Worm (Caenorhabditis elegans): ENCODE results near the gene mxl-2.

The mxl-2 gene

ce11 chrIII:171617-172016, 16.3 kb downstream of the mxl-2 start, which contains the start of the genes F40G9.9 and F40G9.12:
Gene F40G9.9, minus strand, starts transcription at chrIII:171717.
Gene F40G9.12, plus strand, starts transcription at chrIII:171847.
- TF ChIP-seq nhr-2 (tag; optimal IDR thresholded peaks at IDR 0.05) = no peak
- no peak for TF ChIP-seq unc-62 (GFP tag; optimal IDR thresholded peaks at IDR 0.05)
- no peak for TF ChIP-seq ham-2 (GFP tag; optimal IDR thresholded peaks at IDR 0.05)
- TF ChIP-seq tbx-8 (GFP tag; optimal IDR thresholded peaks at IDR 0.05) = no peak
- TF ChIP-seq lin-32 (GFP tag; optimal IDR thresholded peaks at IDR 0.05) = no peak
- TF ChIP-seq ceh-43 (GFP tag; optimal IDR thresholded peaks at IDR 0.05) = no peak
- TF ChIP-seq ceh-83 (GFP tag; optimal IDR thresholded peaks at IDR 0.05) = no peak
- no peak for TF ChIP-seq mep-1 (tag; optimal IDR thresholded peaks at IDR 0.05)
- TF ChIP-seq ceh-39 (tag; optimal IDR thresholded peaks at IDR 0.05) = no peak
- no peak for TF ChIP-seq ztf-11 (tag; optimal IDR thresholded peaks at IDR 0.05)
- TF ChIP-seq unc-39 (tag; optimal IDR thresholded peaks at IDR 0.05) = no peak
- no peak for TF ChIP-seq flh-1 (GFP tag; optimal IDR thresholded peaks at IDR 0.05)
- no peak for TF ChIP-seq unc-120 (tag; optimal IDR thresholded peaks at IDR 0.05; ENCODE audit: poor library complexity, severe bottlenecking)
- no peak for TF ChIP-seq cnd-1 (tag; optimal IDR thresholded peaks at IDR 0.05)
- no peak for TF ChIP-seq nhr-12 (tag; optimal IDR thresholded peaks at IDR 0.05)
- TF ChIP-seq sem-2 (GFP tag; optimal IDR thresholded peaks at IDR 0.05) = no peak

- TF ChIP-seq mab-5 (tag; optimal IDR thresholded peaks at IDR 0.05) (no peak), hlh-1 (tag; optimal IDR thresholded peaks at IDR 0.05) (no peak), nhr-12 (tag; optimal IDR thresholded peaks at IDR 0.05) (no peak), ces-1 (GFP tag; optimal IDR thresholded peaks at IDR 0.05) (no peak), ceh-39 (tag; optimal IDR thresholded peaks at IDR 0.05) (no peak), tbx-8 (GFP tag; optimal IDR thresholded peaks at IDR 0.05) (no peak), mls-2 (tag; optimal IDR thresholded peaks at IDR 0.05) (no peak), sem-2 (GFP tag; optimal IDR thresholded peaks at IDR 0.05) (no peak), ztf-11 (tag; optimal IDR thresholded peaks at IDR 0.05) (no peak)
Measured at ce11 chrIII:169478-169877, 18.5 kb downstream of the mxl-2 start, which contains the start of gene F40G9.18. Gene F40G9.18, minus strand, starts transcription at chrIII:169578.

ce11 chrIII:165390-165789, 22.5 kb downstream of the mxl-2 start, which contains the start of gene F40G9.7:
Gene F40G9.7, plus strand, starts transcription at chrIII:165690.
- TF ChIP-seq ham-2 (GFP tag; optimal IDR thresholded peaks at IDR 0.05) = no peak
- TF ChIP-seq blmp-1 (tag; optimal IDR thresholded peaks at IDR 0.05) = no peak
- TF ChIP-seq nhr-12 (tag; optimal IDR thresholded peaks at IDR 0.05) = no peak
- no peak for TF ChIP-seq mab-5 (tag; optimal IDR thresholded peaks at IDR 0.05)
- no peak for TF ChIP-seq tbx-8 (GFP tag; optimal IDR thresholded peaks at IDR 0.05)
- no peak for TF ChIP-seq sptf-1 (tag; optimal IDR thresholded peaks at IDR 0.05)
- TF ChIP-seq unc-120 (tag; optimal IDR thresholded peaks at IDR 0.05; ENCODE audit: poor library complexity, severe bottlenecking) = no peak
- no peak for TF ChIP-seq zip-8 (tag; optimal IDR thresholded peaks at IDR 0.05)
- TF ChIP-seq ztf-11 (tag; optimal IDR thresholded peaks at IDR 0.05) = no peak

ce11 chrIII:164775-165174, 23.2 kb downstream of the mxl-2 start, which contains the start of gene F40G9.8:
Gene F40G9.8, minus strand, starts transcription at chrIII:164875.
- TF ChIP-seq nhr-237 (tag; optimal IDR thresholded peaks at IDR 0.05) (no peak), cnd-1 (tag; optimal IDR thresholded peaks at IDR 0.05) (no peak), mls-2 (tag; optimal IDR thresholded peaks at IDR 0.05) (no peak), tbx-8 (GFP tag; optimal IDR thresholded peaks at IDR 0.05) (no peak), pha-4 (tag; optimal IDR thresholded peaks at IDR 0.05) (no peak), lin-32 (GFP tag; optimal IDR thresholded peaks at IDR 0.05) (no peak), hlh-1 (tag; optimal IDR thresholded peaks at IDR 0.05) (no peak), lin-13 (tag; optimal IDR thresholded peaks at IDR 0.05) (no peak), mep-1 (tag; optimal IDR thresholded peaks at IDR 0.05) (no peak), ceh-43 (GFP tag; optimal IDR thresholded peaks at IDR 0.05) (no peak)

- TF ChIP-seq elt-3 (tag; optimal IDR thresholded peaks at IDR 0.05) = no peak
- no peak for TF ChIP-seq unc-39 (tag; optimal IDR thresholded peaks at IDR 0.05)
- peak; percentile 4 for TF ChIP-seq ham-2 (GFP tag; optimal IDR thresholded peaks at IDR 0.05)
- TF ChIP-seq flh-1 (GFP tag; optimal IDR thresholded peaks at IDR 0.05) = no peak
- TF ChIP-seq M03D4.4 (tag; optimal IDR thresholded peaks at IDR 0.05) = no peak
Measured at ce11 chrIII:159665-160064, 28.3 kb downstream of the mxl-2 start.

ce11 chrIII:159149-159548, 28.8 kb downstream of the mxl-2 start:
- TF ChIP-seq ceh-39 (tag; optimal IDR thresholded peaks at IDR 0.05) = no peak
- TF ChIP-seq mab-5 (tag; optimal IDR thresholded peaks at IDR 0.05) = no peak
- no peak for TF ChIP-seq unc-39 (tag; optimal IDR thresholded peaks at IDR 0.05)
- TF ChIP-seq nhr-76 (tag; optimal IDR thresholded peaks at IDR 0.05) = no peak
- TF ChIP-seq unc-120 (tag; optimal IDR thresholded peaks at IDR 0.05; ENCODE audit: poor library complexity, severe bottlenecking) = no peak
- TF ChIP-seq nhr-28 (tag; optimal IDR thresholded peaks at IDR 0.05) = no peak
- TF ChIP-seq elt-1 (tag; optimal IDR thresholded peaks at IDR 0.05; ENCODE audit: borderline replicate concordance, insufficient read depth) = no peak
- TF ChIP-seq tbx-8 (GFP tag; optimal IDR thresholded peaks at IDR 0.05) = no peak
- no peak for TF ChIP-seq blmp-1 (tag; optimal IDR thresholded peaks at IDR 0.05)
- TF ChIP-seq mep-1 (tag; optimal IDR thresholded peaks at IDR 0.05) = no peak
- no peak for TF ChIP-seq M03D4.4 (tag; optimal IDR thresholded peaks at IDR 0.05)
- TF ChIP-seq elt-3 (tag; optimal IDR thresholded peaks at IDR 0.05) = no peak

All from whole organism, mixed stage, embryonic.